Fruit fly (Drosophila melanogaster) whole organism, adult: ENCODE data around the gene Tap42.

Experiments used
- CG12768 ChIP-seq: fragments of 200-800 bp; sonication (Bioruptor generic); optimal IDR thresholded peaks from 2 replicates; lab custom pipeline; 2017; ENCODE audit warnings: missing biosample characterization, missing genetic modification characterization, mild to moderate bottlenecking, moderate library complexity, missing genetic modification reagents
- CG14711 ChIP-seq: fragments of 200-800 bp; sonication (Bioruptor generic); optimal IDR thresholded peaks from 2 replicates; lab custom pipeline; 2018; ENCODE audit warnings: missing biosample characterization, mild to moderate bottlenecking, missing genetic modification characterization, moderate library complexity
- CG1620 ChIP-seq: fragments of 200-800 bp; sonication (Bioruptor generic); optimal IDR thresholded peaks from 2 replicates; lab custom pipeline; 2016; ENCODE audit warnings: missing biosample characterization, missing genetic modification characterization
- CG33017 ChIP-seq: fragments of 200-800 bp; sonication (Bioruptor generic); optimal IDR thresholded peaks from 2 replicates; lab custom pipeline; 2018; ENCODE audit warnings: missing biosample characterization, mild to moderate bottlenecking, missing genetic modification characterization, moderate library complexity
- CG5204 ChIP-seq: fragments of 200-800 bp; sonication (Bioruptor generic); optimal IDR thresholded peaks from 2 replicates; lab custom pipeline; 2016; ENCODE audit warnings: missing biosample characterization, missing genetic modification characterization
- Hr96 ChIP-seq: fragments of 200-800 bp; sonication (Bioruptor generic); optimal IDR thresholded peaks from 2 replicates; lab custom pipeline; 2016; ENCODE audit warnings: missing biosample characterization, missing genetic modification characterization
- bab1 ChIP-seq: fragments of 200-800 bp; sonication (Bioruptor generic); optimal IDR thresholded peaks from 3 replicates; lab custom pipeline; 2019; ENCODE audit warnings: missing biosample characterization, mild to moderate bottlenecking, missing genetic modification characterization, moderate library complexity
- cic ChIP-seq: fragments of 200-800 bp; sonication (Bioruptor generic); optimal IDR thresholded peaks from 2 replicates; lab custom pipeline; 2017; ENCODE audit warnings: missing biosample characterization, mild to moderate bottlenecking, missing genetic modification characterization, moderate library complexity
- cnc ChIP-seq, 2 experiments: fragments of >200 bp; optimal IDR thresholded peaks; 2 replicates each; lab custom pipeline; 2017
- kay ChIP-seq: fragments of 200-800 bp; sonication (Bioruptor generic); peaks from one replicate; lab custom pipeline; 2016; ENCODE audit warnings: missing biosample characterization, missing genetic modification characterization, borderline replicate concordance
- ovo ChIP-seq: fragments of 200-800 bp; sonication (Bioruptor generic); optimal IDR thresholded peaks from 2 replicates; lab custom pipeline; 2016; ENCODE audit warnings: missing biosample characterization, missing genetic modification characterization

DNA sequence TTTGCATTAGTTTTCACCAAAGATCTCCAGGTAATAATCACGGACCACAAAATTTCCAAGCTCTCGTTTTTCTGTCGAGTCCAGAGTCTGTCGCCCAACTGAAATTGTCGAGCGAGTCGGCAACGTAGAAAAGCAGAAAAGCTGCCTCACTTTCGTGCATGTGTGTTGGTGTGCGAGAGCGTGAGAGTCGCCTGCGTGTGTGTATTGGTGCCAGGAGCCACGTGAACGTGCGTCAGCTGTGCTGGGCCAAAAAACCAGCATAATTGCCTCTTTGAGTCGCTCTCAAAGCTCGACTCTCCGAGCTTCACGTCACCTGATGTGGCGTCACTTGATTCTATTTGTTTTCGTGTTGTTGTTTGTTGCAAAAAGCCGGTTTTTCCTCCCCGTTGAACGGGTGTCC lies 36.4 kb upstream of the Tap42 start, which contains the start of gene hbt:
- no peak for TF ChIP-seq CG33017
- TF ChIP-seq ovo (GFP tag; lab: Kevin White, UChicago): no peak
- no peak for TF ChIP-seq CG12768 (GFP tag; lab: Kevin White, UChicago)
- no peak for TF ChIP-seq cic (GFP tag; lab: Kevin White, UChicago)
- TF ChIP-seq CG14711 (tag; lab: Kevin White, UChicago): no peak
- TF ChIP-seq CG5204 (GFP tag; lab: Kevin White, UChicago): no peak
- TF ChIP-seq kay (GFP tag; lab: Kevin White, UChicago): no peak
- no peak for TF ChIP-seq CG1620 (GFP tag; lab: Kevin White, UChicago)
- no peak for TF ChIP-seq bab1 (GFP tag; lab: Kevin White, UChicago)
- TF ChIP-seq cnc (optimal IDR thresholded peaks at IDR 0.05; lab: Kevin White, UChicago): no peak
- TF ChIP-seq Hr96 (GFP tag; lab: Kevin White, UChicago): no peak
